Fruit fly (Drosophila melanogaster) whole organism: Measurements from ENCODE around the gene CG33688.

Source experiments
- CG8478 ChIP-seq: fragments of >200 bp; optimal IDR thresholded peaks from 2 replicates; lab custom pipeline; 2018; ENCODE audit warnings: inconsistent platforms
- Dll ChIP-seq: fragments of >200 bp; optimal IDR thresholded peaks from 2 replicates; lab custom pipeline; 2017
- EcR ChIP-seq, 2 experiments: fragments of >200 bp; optimal IDR thresholded peaks; 2 replicates each; lab custom pipeline; 2017; ENCODE audit warnings: missing biosample characterization in 2 of 2, missing genetic modification characterization in 2 of 2, missing genetic modification reagents in 2 of 2
- pan ChIP-seq: fragments of >200 bp; optimal IDR thresholded peaks from 2 replicates; lab custom pipeline; 2017
- psq ChIP-seq: fragments of >200 bp; optimal IDR thresholded peaks from 2 replicates; lab custom pipeline; 2017
- usp ChIP-seq: fragments of >200 bp; optimal IDR thresholded peaks from 2 replicates; lab custom pipeline; 2017; ENCODE audit warnings: missing biosample characterization, missing genetic modification characterization, mixed read lengths

The CG33688 gene

DNA sequence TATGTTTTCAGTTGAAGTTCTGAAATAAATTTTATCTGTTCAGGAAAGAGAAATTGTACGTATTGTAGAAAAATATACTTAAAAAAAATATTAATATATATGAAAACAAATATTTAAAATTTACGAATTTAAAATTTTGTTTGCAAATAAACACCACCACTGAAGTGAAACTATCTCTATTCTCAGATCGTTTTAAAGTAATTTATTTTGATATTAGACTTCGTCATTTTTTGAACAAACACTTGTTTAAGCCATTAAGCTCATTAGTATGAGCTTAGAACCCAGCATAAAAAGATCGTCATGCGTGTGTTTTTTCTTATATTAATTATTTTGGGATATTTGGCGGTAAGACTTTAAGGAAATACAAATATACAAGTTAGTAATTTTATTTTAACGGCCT, at the start of gene CG33688:
TSS of gene CG33688 (plus strand) at position 301 of the 400 bp plus-strand sequence.
- TF ChIP-seq CG8478 (lab: Kevin White, UChicago), result no peak
- TF ChIP-seq usp (GFP tag; lab: Kevin White, UChicago), result no peak
- TF ChIP-seq psq (lab: Kevin White, UChicago), result no peak
- no peak for TF ChIP-seq pan (lab: Kevin White, UChicago)
- TF ChIP-seq Dll (lab: Kevin White, UChicago), result no peak

DNA sequence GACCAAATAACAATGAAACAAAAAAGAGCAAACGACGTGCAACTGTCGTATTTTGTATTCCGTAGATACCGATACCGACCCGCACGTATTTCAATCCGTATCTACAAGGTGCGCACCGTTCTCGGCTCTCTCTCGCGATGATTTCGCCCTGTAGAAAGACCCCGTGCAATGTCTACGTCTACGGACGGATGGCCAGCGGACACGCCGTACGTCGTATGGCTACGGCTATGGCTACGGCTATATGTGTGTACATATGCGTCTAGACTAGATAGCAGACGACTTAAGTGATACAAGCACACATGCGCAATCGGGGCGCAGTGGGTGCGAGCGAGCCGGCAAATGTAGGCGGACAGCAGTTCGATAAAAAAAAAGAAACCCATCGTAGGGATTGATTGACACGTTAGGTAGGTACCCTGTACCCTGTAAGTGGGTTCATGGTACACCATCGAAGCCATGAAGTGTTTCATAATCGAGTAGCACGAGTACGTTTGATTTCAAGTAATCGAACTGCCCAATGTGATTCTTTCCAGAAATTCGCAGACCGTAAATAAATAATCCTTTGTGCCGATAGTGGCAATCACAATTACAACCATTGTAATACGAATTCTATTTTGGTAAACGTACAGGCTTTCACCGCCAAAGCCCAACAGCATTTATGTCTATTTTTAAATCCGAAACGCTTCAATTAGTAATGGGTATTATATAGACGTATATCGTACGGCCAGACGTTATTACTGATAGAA, 49.4 kb upstream of the CG33688 start:
- TF ChIP-seq pan (lab: Kevin White, UChicago) (peak; percentile 76), EcR (GFP tag; optimal IDR thresholded peaks at IDR 0.05; lab: Kevin White, UChicago) (no peak), usp (GFP tag; lab: Kevin White, UChicago) (no peak)

- TF ChIP-seq pan (lab: Kevin White, UChicago) (no peak), EcR (GFP tag; optimal IDR thresholded peaks at IDR 0.05; lab: Kevin White, UChicago) (no peak), usp (GFP tag; lab: Kevin White, UChicago) (no peak), Dll (lab: Kevin White, UChicago) (no peak), psq (lab: Kevin White, UChicago) (no peak), CG8478 (lab: Kevin White, UChicago) (no peak)
Measured at dm6 chr3L:16150161-16150538, 48.9 kb upstream of the CG33688 start.

dm6 chr3L:16150850-16151515, 48.0 kb upstream of the CG33688 start:
- no peak for TF ChIP-seq psq (lab: Kevin White, UChicago)
- peak; percentile 55 for TF ChIP-seq pan (lab: Kevin White, UChicago)
- no peak for TF ChIP-seq CG8478 (lab: Kevin White, UChicago)
- TF ChIP-seq EcR (GFP tag; optimal IDR thresholded peaks at IDR 0.05; lab: Kevin White, UChicago), result no peak

DNA sequence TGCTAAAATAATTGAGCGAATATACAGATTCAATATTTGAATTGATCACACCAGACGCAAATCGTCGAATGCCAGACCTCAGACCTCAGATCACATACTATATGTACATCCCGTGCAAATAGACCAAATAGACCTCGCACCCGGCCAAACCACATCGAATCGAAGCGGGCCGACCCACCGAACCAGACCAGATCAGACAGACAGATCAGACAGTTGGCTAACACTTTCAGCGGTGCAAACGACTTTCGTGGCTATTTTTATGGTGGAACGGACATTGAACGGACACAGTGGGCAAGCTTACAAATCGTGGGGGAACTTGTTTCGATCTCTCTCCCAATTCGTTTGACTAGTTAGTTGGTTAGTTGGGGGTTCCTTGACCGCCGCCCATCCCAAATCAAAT, 47.3 kb upstream of the CG33688 start:
- TF ChIP-seq Dll (lab: Kevin White, UChicago), result no peak
- TF ChIP-seq CG8478 (lab: Kevin White, UChicago), result no peak
- no peak for TF ChIP-seq usp (GFP tag; lab: Kevin White, UChicago)

DNA sequence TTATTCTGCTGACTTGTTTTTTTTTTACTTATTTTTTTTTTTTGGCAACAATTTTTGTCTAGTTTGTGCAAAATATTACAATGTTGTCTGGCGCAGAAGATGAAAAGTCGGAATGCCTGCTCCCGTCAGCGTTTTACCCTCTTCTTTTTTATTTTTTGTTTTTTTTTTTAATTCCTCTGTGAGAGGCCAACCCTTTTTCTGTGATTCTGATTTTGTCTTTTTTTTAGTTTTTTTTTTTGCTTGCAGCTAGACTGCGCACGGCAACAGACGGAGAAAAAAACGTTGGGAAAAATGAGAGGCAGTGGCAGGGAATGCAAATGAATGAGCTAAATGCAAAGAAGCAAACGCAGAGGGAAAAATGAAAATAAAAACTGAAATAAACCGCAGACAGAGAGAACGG, 45.9 kb upstream of the CG33688 start:
- TF ChIP-seq CG8478 (lab: Kevin White, UChicago) (no peak), usp (GFP tag; lab: Kevin White, UChicago) (no peak)

DNA sequence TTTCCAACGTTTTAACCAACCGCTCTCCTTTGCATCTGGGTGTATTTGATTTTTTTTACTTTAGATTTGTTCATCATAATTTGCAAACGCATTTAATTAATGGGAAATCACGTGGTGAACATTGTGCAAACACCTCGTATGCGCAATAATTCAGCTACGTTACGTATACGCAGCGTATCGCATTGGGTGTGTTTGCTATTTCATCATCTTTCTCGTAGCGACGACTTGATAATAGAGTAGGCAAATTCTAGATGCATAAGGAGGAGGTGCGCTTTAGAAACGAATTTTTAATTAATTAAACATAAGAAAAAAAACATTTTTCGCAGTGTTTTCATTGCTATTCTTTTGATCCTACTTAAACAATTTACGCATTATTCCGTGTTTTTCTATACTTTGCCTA, 45.4 kb upstream of the CG33688 start:
- no peak for TF ChIP-seq psq (lab: Kevin White, UChicago)
- no peak for TF ChIP-seq CG8478 (lab: Kevin White, UChicago)
- no peak for TF ChIP-seq usp (GFP tag; lab: Kevin White, UChicago)
- TF ChIP-seq Dll (lab: Kevin White, UChicago), result no peak
- no peak for TF ChIP-seq pan (lab: Kevin White, UChicago)
- no peak for TF ChIP-seq EcR (GFP tag; optimal IDR thresholded peaks at IDR 0.05; lab: Kevin White, UChicago)

DNA sequence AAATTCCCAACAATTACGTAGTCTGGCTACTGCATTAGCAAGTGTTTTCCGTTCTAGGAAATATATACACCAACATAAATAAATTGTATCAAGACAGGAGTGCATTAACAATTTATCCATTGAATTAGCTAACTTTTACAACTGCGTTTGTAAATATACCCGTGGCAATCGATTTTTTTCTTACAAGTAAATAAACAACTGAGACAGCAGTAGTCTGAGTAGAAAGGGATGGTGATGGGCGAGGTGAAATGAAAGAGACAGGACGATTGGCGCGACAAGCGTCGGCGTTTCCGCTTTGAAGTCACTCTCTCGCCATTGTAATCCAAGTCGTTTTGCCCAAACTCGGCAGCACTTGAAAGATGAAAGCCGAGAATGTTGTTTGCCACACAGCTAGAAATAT, 43.5 kb upstream of the CG33688 start:
- TF ChIP-seq psq (lab: Kevin White, UChicago), result no peak
- TF ChIP-seq pan (lab: Kevin White, UChicago), result no peak
- no peak for TF ChIP-seq EcR (GFP tag; optimal IDR thresholded peaks at IDR 0.05; lab: Kevin White, UChicago)
- no peak for TF ChIP-seq usp (GFP tag; lab: Kevin White, UChicago)
- no peak for TF ChIP-seq CG8478 (lab: Kevin White, UChicago)
- no peak for TF ChIP-seq Dll (lab: Kevin White, UChicago)

- TF ChIP-seq psq (lab: Kevin White, UChicago), result no peak
- no peak for TF ChIP-seq CG8478 (lab: Kevin White, UChicago)
- no peak for TF ChIP-seq EcR (GFP tag; optimal IDR thresholded peaks at IDR 0.05; lab: Kevin White, UChicago)
- TF ChIP-seq pan (lab: Kevin White, UChicago), result no peak
- TF ChIP-seq usp (GFP tag; lab: Kevin White, UChicago), result no peak
- no peak for TF ChIP-seq Dll (lab: Kevin White, UChicago)
Measured at dm6 chr3L:16156788-16157208, 42.2 kb upstream of the CG33688 start.

dm6 chr3L:16157251-16158190, 41.5 kb upstream of the CG33688 start:
- TF ChIP-seq CG8478 (lab: Kevin White, UChicago), result no peak
- no peak for TF ChIP-seq EcR (GFP tag; optimal IDR thresholded peaks at IDR 0.05; lab: Kevin White, UChicago)
- TF ChIP-seq psq (lab: Kevin White, UChicago), result no peak
- no peak for TF ChIP-seq usp (GFP tag; lab: Kevin White, UChicago)
- TF ChIP-seq pan (lab: Kevin White, UChicago), result no peak
- no peak for TF ChIP-seq Dll (lab: Kevin White, UChicago)

DNA sequence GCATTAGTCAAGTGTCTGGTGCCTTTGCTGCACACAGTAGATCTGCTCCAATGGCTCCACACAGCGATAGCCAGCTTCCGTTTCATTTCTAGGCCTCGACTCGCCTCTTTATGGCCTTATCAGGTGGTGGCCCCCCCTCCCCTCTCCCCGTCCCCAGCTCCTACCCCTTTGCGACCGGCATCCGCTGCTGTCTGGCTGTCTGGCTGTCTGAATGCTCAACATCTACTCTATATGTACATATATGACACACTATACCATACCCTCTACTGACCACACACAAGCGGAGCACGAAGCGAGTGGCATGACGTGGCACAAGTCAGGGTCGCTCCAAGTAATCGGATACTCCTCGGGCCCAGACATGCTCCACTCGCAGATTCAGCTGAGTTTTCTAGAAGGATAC, 40.7 kb upstream of the CG33688 start:
- no peak for TF ChIP-seq EcR (GFP tag; optimal IDR thresholded peaks at IDR 0.05; lab: Kevin White, UChicago)
- no peak for TF ChIP-seq usp (GFP tag; lab: Kevin White, UChicago)
- TF ChIP-seq pan (lab: Kevin White, UChicago), result no peak
- no peak for TF ChIP-seq CG8478 (lab: Kevin White, UChicago)
- no peak for TF ChIP-seq psq (lab: Kevin White, UChicago)
- TF ChIP-seq Dll (lab: Kevin White, UChicago), result no peak
